Fruit fly (Drosophila melanogaster): ENCODE data around the gene Lint-1.

dm6 chrX:11141785-11142591, 7.1 kb upstream of the Lint-1 start, which contains the start of the genes CG15199 and CG15202:
- no peak for TF ChIP-seq CG8478 (optimal IDR thresholded peaks at IDR 0.05)
- no peak for TF ChIP-seq CTCF (optimal IDR thresholded peaks at IDR 0.05)

Measured in S2 (cell line).